Fruit fly (Drosophila melanogaster): Measurements from ENCODE around the gene Ykt6.

DNA sequence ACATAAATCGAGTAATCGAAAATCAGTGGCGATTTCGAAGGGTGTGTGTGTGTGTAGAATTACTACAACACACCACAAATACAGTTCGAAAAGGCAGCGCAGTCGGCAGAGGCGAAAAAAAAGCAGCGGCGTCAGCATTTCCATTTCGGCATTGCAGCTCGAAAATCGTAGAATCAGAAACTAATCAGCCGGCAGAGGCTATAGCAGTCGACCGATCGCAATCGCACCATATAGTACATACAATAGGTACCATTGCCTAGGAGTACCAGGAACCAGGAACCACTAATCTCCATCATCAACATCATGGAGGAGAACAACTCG, 11.2 kb upstream of the Ykt6 start:
- TF ChIP-seq CTCF (optimal IDR thresholded peaks at IDR 0.05): no peak
- no peak for TF ChIP-seq CG8478 (optimal IDR thresholded peaks at IDR 0.05)

All from S2 (cell line).